Fruit fly (Drosophila melanogaster): ENCODE measurements around the gene trc.

Gene trc

dm6 chr3L:19836375-19836937 is 2.4 kb upstream of the trc start, which contains the start of gene kto (continued):
- TF ChIP-seq Hr39 (optimal IDR thresholded peaks at IDR 0.05) (no peak), dmrt11E (tag; optimal IDR thresholded peaks at IDR 0.05) (no peak), chn (GFP tag; optimal IDR thresholded peaks at IDR 0.05) (no peak), CG3995 (GFP tag; optimal IDR thresholded peaks at IDR 0.05) (no peak), CG2129 (GFP tag; IDR thresholded peaks at IDR 0.05; ENCODE audit: partially characterized antibody) (peak; percentile 70), Ets97D (GFP tag; optimal IDR thresholded peaks at IDR 0.05) (no peak), Pdp1 (GFP tag; optimal IDR thresholded peaks at IDR 0.05) (no peak), Taf1 (GFP tag; IDR thresholded peaks at IDR 0.05) (no peak), org-1 (GFP tag; optimal IDR thresholded peaks at IDR 0.05) (no peak), amos (GFP tag; IDR thresholded peaks at IDR 0.05; ENCODE audit: partially characterized antibody) (peak; percentile 87), CG14860 (GFP tag; IDR thresholded peaks at IDR 0.05; ENCODE audit: partially characterized antibody) (peak; percentile 79), Dll (GFP tag; IDR thresholded peaks at IDR 0.05; ENCODE audit: partially characterized antibody) (peak; percentile 91), sr (GFP tag; IDR thresholded peaks at IDR 0.05) (0 out of 3 replicates have a peak, but pooled peaks have one; percentile 12), HLH4C (GFP tag; IDR thresholded peaks at IDR 0.05; ENCODE audit: partially characterized antibody) (peak; percentile 90), usp (GFP tag; optimal IDR thresholded peaks at IDR 0.05) (no peak), Sry-δ (GFP tag; optimal IDR thresholded peaks at IDR 0.05) (peak; percentile 91), pros (GFP tag; optimal IDR thresholded peaks at IDR 0.05) (no peak), Oaz (GFP tag; IDR thresholded peaks at IDR 0.05) (no peak), CG14014 (GFP tag; IDR thresholded peaks at IDR 0.05) (no peak), abd-A (tag; optimal IDR thresholded peaks at IDR 0.05) (no peak), Antp (GFP tag; optimal IDR thresholded peaks at IDR 0.05) (no peak), HmgD (GFP tag; optimal IDR thresholded peaks at IDR 0.05) (no peak), CG8089 (GFP tag; optimal IDR thresholded peaks at IDR 0.05) (no peak), run (tag; optimal IDR thresholded peaks at IDR 0.05) (no peak), CG7271 (tag; optimal IDR thresholded peaks at IDR 0.05) (no peak), nmo (GFP tag; optimal IDR thresholded peaks at IDR 0.05) (no peak), Sox100B (GFP tag; optimal IDR thresholded peaks at IDR 0.05) (no peak), CG12659 (GFP tag; optimal IDR thresholded peaks at IDR 0.05) (no peak), CG4328 (GFP tag; optimal IDR thresholded peaks at IDR 0.05) (no peak), CG17912 (GFP tag; optimal IDR thresholded peaks at IDR 0.05) (no peak), zf30C (GFP tag; optimal IDR thresholded peaks at IDR 0.05) (no peak), ERR (GFP tag; optimal IDR thresholded peaks at IDR 0.05) (no peak), Sry-β (GFP tag; optimal IDR thresholded peaks at IDR 0.05) (no peak), H15 (GFP tag; IDR thresholded peaks at IDR 0.05) (no peak), phol (tag; optimal IDR thresholded peaks at IDR 0.05) (no peak), gt (GFP tag; IDR thresholded peaks at IDR 0.05) (no peak), Nf-YA (GFP tag; IDR thresholded peaks at IDR 0.05) (no peak), CG3838 (GFP tag; optimal IDR thresholded peaks at IDR 0.05) (no peak), Dp (GFP tag; optimal IDR thresholded peaks at IDR 0.05) (peak; percentile 96), Hand (GFP tag; optimal IDR thresholded peaks at IDR 0.05) (no peak), hth (optimal IDR thresholded peaks at IDR 0.05) (no peak), scrt (GFP tag; optimal IDR thresholded peaks at IDR 0.05) (no peak), seq (GFP tag; IDR thresholded peaks at IDR 0.05) (no peak), gcm (GFP tag; optimal IDR thresholded peaks at IDR 0.05) (no peak), CG9215 (GFP tag; IDR thresholded peaks at IDR 0.05) (no peak), CG2875 (GFP tag; optimal IDR thresholded peaks at IDR 0.05) (no peak), onecut (GFP tag; IDR thresholded peaks at IDR 0.05) (no peak), p53 (GFP tag; optimal IDR thresholded peaks at IDR 0.05) (no peak), CG13123 (GFP tag; optimal IDR thresholded peaks at IDR 0.05) (no peak)
